Worm (Caenorhabditis elegans): Measurements from ENCODE around the gene lon-1.

lon-1 gene

DNA sequence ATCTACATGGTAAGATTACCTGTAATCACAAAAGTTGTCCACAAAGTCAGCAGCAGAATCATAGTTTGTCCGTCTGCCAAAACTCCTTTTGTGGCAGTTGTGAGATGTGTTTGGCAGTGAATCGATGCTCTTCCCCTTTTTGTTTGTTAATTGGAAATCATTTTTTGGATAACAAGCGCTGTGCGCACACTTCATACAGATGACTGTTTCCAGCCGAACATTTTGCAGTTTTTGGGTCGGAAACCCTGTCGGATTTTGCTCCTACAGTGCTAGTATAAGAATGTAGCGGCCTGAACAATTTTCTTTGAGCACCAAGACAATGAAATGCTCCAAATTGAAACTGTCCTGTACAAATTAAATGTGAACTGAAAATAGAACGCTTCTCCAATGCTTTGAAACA is 34.4 kb downstream of the lon-1 start, which contains the start of gene D1044.7:
TSS of gene D1044.7 (minus strand) at position 101 of the 400 bp plus-strand sequence.
- TF ChIP-seq pha-4 (tag; optimal IDR thresholded peaks at IDR 0.05) (no peak), nhr-11 (tag; optimal IDR thresholded peaks at IDR 0.05) (no peak), F13H6.1 (tag; optimal IDR thresholded peaks at IDR 0.05) (no peak)

DNA sequence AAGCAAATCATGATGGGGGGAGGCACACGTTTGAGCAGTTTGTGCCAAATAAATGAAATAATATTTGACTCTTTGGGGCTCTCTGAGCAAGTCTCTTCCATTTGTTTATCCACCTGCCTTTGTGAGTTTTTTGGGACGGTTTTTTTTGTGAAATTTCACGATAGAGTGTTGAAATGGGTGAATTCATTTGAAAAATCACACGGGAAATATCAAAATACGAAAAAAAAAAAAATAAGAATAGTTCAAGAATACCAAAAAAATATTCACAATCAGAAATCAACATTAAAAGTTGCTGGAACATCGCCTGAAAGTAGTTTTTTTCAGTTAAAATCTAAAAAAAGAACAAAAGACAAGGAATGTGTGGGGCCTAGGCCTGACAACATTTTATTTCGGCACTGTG is 38.2 kb downstream of the lon-1 start, which contains the start of gene pqn-25:
TSS of gene pqn-25 (minus strand) at position 101 of the 400 bp plus-strand sequence.
- TF ChIP-seq sox-2 (GFP tag; IDR thresholded peaks at IDR 0.05) (no peak), npax-4 (tag; optimal IDR thresholded peaks at IDR 0.05) (no peak), pha-4 (tag; optimal IDR thresholded peaks at IDR 0.05) (no peak), ceh-18 (tag; optimal IDR thresholded peaks at IDR 0.05) (no peak), unc-42 (tag; optimal IDR thresholded peaks at IDR 0.05) (no peak), pag-3 (tag; optimal IDR thresholded peaks at IDR 0.05; ENCODE audit: borderline replicate concordance) (no peak), ceh-24 (tag; optimal IDR thresholded peaks at IDR 0.05) (no peak), F13H6.1 (tag; optimal IDR thresholded peaks at IDR 0.05) (no peak), ama-1 (optimal IDR thresholded peaks at IDR 0.05) (no peak), Y22D7AL.16 (tag; optimal IDR thresholded peaks at IDR 0.05) (no peak), hlh-13 (GFP tag; optimal IDR thresholded peaks at IDR 0.05) (no peak), ceh-9 (tag; optimal IDR thresholded peaks at IDR 0.05) (no peak), hlh-6 (tag; optimal IDR thresholded peaks at IDR 0.05) (no peak)

DNA sequence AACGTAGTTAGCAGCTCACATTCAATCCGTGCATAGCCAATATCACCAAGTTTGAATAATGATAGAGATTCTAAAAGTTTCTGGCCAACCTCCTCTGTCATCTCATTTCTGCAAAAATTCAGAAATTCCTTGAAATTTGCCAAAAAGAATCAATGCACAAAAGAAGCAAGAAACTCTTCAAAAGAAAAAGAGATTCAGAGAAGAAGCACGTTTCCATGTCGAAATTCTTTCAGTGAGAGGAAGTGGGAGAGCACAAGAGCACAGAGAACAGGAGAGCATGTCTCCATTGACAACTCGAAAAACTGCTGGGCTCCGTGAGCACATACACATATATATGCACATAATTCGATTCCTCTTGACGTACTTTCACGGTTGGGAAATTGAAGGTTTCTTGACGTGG is 43.1 kb downstream of the lon-1 start, which contains the start of gene nekl-4:
TSS of gene nekl-4 (minus strand) at position 101 of the 400 bp plus-strand sequence.
- TF ChIP-seq C08G9.2 (tag; optimal IDR thresholded peaks at IDR 0.05), result no peak
- no peak for TF ChIP-seq ceh-45 (GFP tag; IDR thresholded peaks at IDR 0.05)
- TF ChIP-seq C38D4.7 (GFP tag; optimal IDR thresholded peaks at IDR 0.05), result no peak
- TF ChIP-seq elt-2 (tag; optimal IDR thresholded peaks at IDR 0.05), result no peak
- TF ChIP-seq ceh-24 (tag; optimal IDR thresholded peaks at IDR 0.05), result no peak
- TF ChIP-seq pat-9 (tag; optimal IDR thresholded peaks at IDR 0.05), result no peak
- no peak for TF ChIP-seq nhr-11 (tag; optimal IDR thresholded peaks at IDR 0.05)

DNA sequence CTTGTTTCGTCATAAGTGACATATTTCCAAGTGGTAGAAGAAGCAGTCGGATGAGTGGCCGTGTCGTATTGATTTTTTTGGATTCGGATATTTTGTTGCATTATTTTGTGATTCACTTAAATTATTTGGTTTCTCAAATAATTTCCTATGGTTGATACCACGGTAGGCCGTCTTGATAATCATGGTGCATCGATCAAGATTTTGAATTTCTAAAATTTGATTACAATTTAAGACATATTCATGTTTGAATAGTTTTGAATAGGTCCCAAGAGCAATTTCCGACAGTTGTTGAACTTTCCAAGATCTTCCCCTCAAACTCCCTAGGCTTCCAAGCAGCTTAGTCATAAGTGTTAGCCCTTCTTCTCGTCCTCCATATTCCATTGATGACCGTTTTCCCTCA is 47.7 kb downstream of the lon-1 start, which contains the start of gene D1044.4:
TSS of gene D1044.4 (minus strand) at position 101 of the 400 bp plus-strand sequence.
- TF ChIP-seq T23F11.4 (GFP tag; optimal IDR thresholded peaks at IDR 0.05) (no peak), pqm-1 (tag; optimal IDR thresholded peaks at IDR 0.05) (no peak), fax-1 (tag; optimal IDR thresholded peaks at IDR 0.05) (no peak), nhr-232 (tag; optimal IDR thresholded peaks at IDR 0.05) (no peak), ceh-30 (tag; optimal IDR thresholded peaks at IDR 0.05) (no peak), Y22D7AL.16 (tag; optimal IDR thresholded peaks at IDR 0.05) (no peak), tbx-7 (tag; optimal IDR thresholded peaks at IDR 0.05) (no peak), elt-2 (tag; optimal IDR thresholded peaks at IDR 0.05) (no peak)

DNA sequence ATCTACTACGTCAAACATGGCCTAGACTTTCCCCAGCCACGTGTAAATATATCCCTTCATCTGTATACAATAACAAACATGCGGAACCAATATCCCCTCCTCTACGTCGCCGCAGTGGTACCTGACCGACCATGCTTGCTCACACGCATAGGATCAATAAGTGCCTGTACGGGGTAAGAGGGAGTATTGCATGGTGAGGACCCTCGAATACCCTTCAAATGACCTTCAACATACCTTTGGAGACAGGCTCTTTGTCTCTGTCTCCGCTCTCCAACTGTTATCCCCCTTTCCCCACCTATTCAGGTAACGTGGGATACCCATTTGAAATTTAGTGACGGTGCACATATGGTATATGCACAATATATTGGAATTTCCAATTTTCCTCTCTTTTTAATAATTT is 51.7 kb downstream of the lon-1 start, which contains the start of gene dex-1:
TSS of gene dex-1 (plus strand) at position 132 of the 400 bp plus-strand sequence.
- no peak for TF ChIP-seq ceh-24 (tag; optimal IDR thresholded peaks at IDR 0.05)
- no peak for TF ChIP-seq sdc-2 (tag; optimal IDR thresholded peaks at IDR 0.05)
- no peak for TF ChIP-seq eyg-1 (tag; optimal IDR thresholded peaks at IDR 0.05)
- TF ChIP-seq pax-1 (tag; optimal IDR thresholded peaks at IDR 0.05), result no peak
- TF ChIP-seq unc-55 (GFP tag; optimal IDR thresholded peaks at IDR 0.05), result no peak
- no peak for TF ChIP-seq ceh-34 (tag; optimal IDR thresholded peaks at IDR 0.05)
- no peak for TF ChIP-seq nhr-232 (tag; optimal IDR thresholded peaks at IDR 0.05)
- TF ChIP-seq mec-3 (tag; optimal IDR thresholded peaks at IDR 0.05; ENCODE audit: borderline replicate concordance), result no peak
- no peak for TF ChIP-seq nhr-11 (tag; optimal IDR thresholded peaks at IDR 0.05)
- TF ChIP-seq fkh-6 (tag; optimal IDR thresholded peaks at IDR 0.05), result no peak
- TF ChIP-seq pha-4 (tag; optimal IDR thresholded peaks at IDR 0.05), result no peak
- TF ChIP-seq unc-86 (tag; optimal IDR thresholded peaks at IDR 0.05), result no peak
- no peak for TF ChIP-seq syd-9 (tag; optimal IDR thresholded peaks at IDR 0.05)
- TF ChIP-seq ref-2 (tag; optimal IDR thresholded peaks at IDR 0.05), result no peak
- TF ChIP-seq Y22D7AL.16 (tag; optimal IDR thresholded peaks at IDR 0.05), result no peak
